Worm (Caenorhabditis elegans): ENCODE measurements around the gene F13A7.14.

Gene F13A7.14

ce11 chrV:16401519-16401918 lies at the start of gene F13A7.14:
TSS of gene F13A7.14 (plus strand) at chrV:16401891.
- TF ChIP-seq ama-1 (optimal IDR thresholded peaks at IDR 0.05) (no peak), fkh-10 (GFP tag; optimal IDR thresholded peaks at IDR 0.05) (no peak), K02D7.2 (tag; optimal IDR thresholded peaks at IDR 0.05) (no peak), ceh-34 (tag; optimal IDR thresholded peaks at IDR 0.05) (peak; percentile 53), K09A11.1 (tag; optimal IDR thresholded peaks at IDR 0.05; ENCODE audit: insufficient read depth) (no peak), hlh-30 (tag; optimal IDR thresholded peaks at IDR 0.05; ENCODE audit: insufficient read depth) (no peak), ref-2 (tag; optimal IDR thresholded peaks at IDR 0.05) (peak; percentile 86), dve-1 (tag; optimal IDR thresholded peaks at IDR 0.05) (no peak), mec-3 (tag; optimal IDR thresholded peaks at IDR 0.05; ENCODE audit: borderline replicate concordance) (peak; percentile 72), fax-1 (tag; optimal IDR thresholded peaks at IDR 0.05) (peak; percentile 51), F13H6.1 (tag; optimal IDR thresholded peaks at IDR 0.05) (peak; percentile 57), sox-2 (GFP tag; IDR thresholded peaks at IDR 0.05) (no peak), elt-4 (tag; optimal IDR thresholded peaks at IDR 0.05) (no peak), pag-3 (tag; optimal IDR thresholded peaks at IDR 0.05; ENCODE audit: borderline replicate concordance) (no peak), hlh-8 (tag; optimal IDR thresholded peaks at IDR 0.05) (peak; percentile 64), gmeb-2 (tag; optimal IDR thresholded peaks at IDR 0.05) (no peak), dmd-4 (tag; optimal IDR thresholded peaks at IDR 0.05; ENCODE audit: borderline replicate concordance) (no peak), ceh-48 (tag; optimal IDR thresholded peaks at IDR 0.05) (no peak), ceh-18 (tag; optimal IDR thresholded peaks at IDR 0.05) (no peak), npax-4 (tag; optimal IDR thresholded peaks at IDR 0.05) (no peak), nhr-232 (tag; optimal IDR thresholded peaks at IDR 0.05) (no peak), pat-9 (tag; optimal IDR thresholded peaks at IDR 0.05) (no peak), pha-2 (tag; optimal IDR thresholded peaks at IDR 0.05) (no peak), nhr-11 (tag; optimal IDR thresholded peaks at IDR 0.05) (no peak), odd-2 (tag; optimal IDR thresholded peaks at IDR 0.05) (no peak), ahr-1 (tag; optimal IDR thresholded peaks at IDR 0.05) (no peak), unc-42 (tag; optimal IDR thresholded peaks at IDR 0.05) (peak; percentile 56), ceh-2 (tag; optimal IDR thresholded peaks at IDR 0.05) (peak; percentile 92), ceh-9 (tag; optimal IDR thresholded peaks at IDR 0.05) (no peak), rnt-1 (tag; optimal IDR thresholded peaks at IDR 0.05) (peak; percentile 77), ets-4 (tag; optimal IDR thresholded peaks at IDR 0.05) (peak; percentile 92), pax-1 (tag; optimal IDR thresholded peaks at IDR 0.05) (no peak), ceh-19 (GFP tag; optimal IDR thresholded peaks at IDR 0.05) (no peak), lin-11 (tag; optimal IDR thresholded peaks at IDR 0.05) (no peak), ceh-45 (GFP tag; IDR thresholded peaks at IDR 0.05) (no peak), ztf-16 (tag; optimal IDR thresholded peaks at IDR 0.05) (no peak), ceh-24 (tag; optimal IDR thresholded peaks at IDR 0.05) (no peak), hlh-6 (tag; optimal IDR thresholded peaks at IDR 0.05) (no peak), ttx-3 (tag; optimal IDR thresholded peaks at IDR 0.05) (no peak), Y22D7AL.16 (tag; optimal IDR thresholded peaks at IDR 0.05) (no peak), che-1 (tag; optimal IDR thresholded peaks at IDR 0.05) (no peak), zip-5 (tag; optimal IDR thresholded peaks at IDR 0.05) (peak; percentile 82), ceh-30 (tag; optimal IDR thresholded peaks at IDR 0.05) (no peak), pha-4 (tag; optimal IDR thresholded peaks at IDR 0.05) (no peak), ceh-22 (tag; optimal IDR thresholded peaks at IDR 0.05) (no peak), C38D4.7 (GFP tag; optimal IDR thresholded peaks at IDR 0.05) (no peak), eyg-1 (tag; optimal IDR thresholded peaks at IDR 0.05) (no peak), sdc-2 (tag; optimal IDR thresholded peaks at IDR 0.05) (no peak), nfya-1 (tag; optimal IDR thresholded peaks at IDR 0.05) (peak; percentile 31), elt-2 (tag; optimal IDR thresholded peaks at IDR 0.05) (no peak), lim-6 (tag; optimal IDR thresholded peaks at IDR 0.05) (peak; percentile 60), unc-55 (GFP tag; optimal IDR thresholded peaks at IDR 0.05) (no peak), unc-86 (tag; optimal IDR thresholded peaks at IDR 0.05) (no peak), pqm-1 (tag; optimal IDR thresholded peaks at IDR 0.05) (no peak), T23F11.4 (GFP tag; optimal IDR thresholded peaks at IDR 0.05) (no peak)
